Worm (Caenorhabditis elegans) whole organism, mixed stage, embryonic: ENCODE measurements around the gene C03G6.17.

ENCODE experiments used
- blmp-1 ChIP-seq: fragments of 150-350 bp; optimal IDR thresholded peaks from 2 replicates; lab custom pipeline; 2014; ENCODE audit warnings: missing biosample characterization, missing genetic modification characterization
- lin-32 ChIP-seq: fragments of 200-800 bp; sonication (Bioruptor generic); optimal IDR thresholded peaks from 2 replicates; lab custom pipeline; 2018; ENCODE audit warnings: mild to moderate bottlenecking, missing genetic modification characterization, missing compliant biosample characterization
- nhr-76 ChIP-seq: sonication (generic microtip); optimal IDR thresholded peaks from 2 replicates; lab custom pipeline; 2017; ENCODE audit warnings: missing biosample characterization, missing genetic modification characterization
- unc-39 ChIP-seq: fragments of 150-350 bp; optimal IDR thresholded peaks from 2 replicates; lab custom pipeline; 2014; ENCODE audit warnings: missing biosample characterization, missing genetic modification characterization

ce11 chrV:7403501-7403900 lies 22.6 kb upstream of the C03G6.17 start:
- no peak for TF ChIP-seq unc-39
- TF ChIP-seq blmp-1 (tag; lab: Kevin White, UChicago), result no peak
- no peak for TF ChIP-seq nhr-76 (tag; lab: Kevin White, UChicago)
- no peak for TF ChIP-seq lin-32 (GFP tag; lab: Kevin White, UChicago)
